Worm (Caenorhabditis elegans) whole organism, mixed stage, embryonic: ENCODE measurements around the gene nhl-1.

Experiments used
- ceh-39 ChIP-seq: fragments of 150-350 bp; optimal IDR thresholded peaks from 2 replicates; lab custom pipeline; 2014; ENCODE audit warnings: missing biosample characterization, missing genetic modification characterization
- ces-1 ChIP-seq: fragments of 150-350 bp; optimal IDR thresholded peaks from 2 replicates; lab custom pipeline; 2014; ENCODE audit warnings: missing biosample characterization, missing genetic modification reagents, missing genetic modification characterization
- lin-13 ChIP-seq: fragments of 150-350 bp; optimal IDR thresholded peaks from 2 replicates; lab custom pipeline; 2014; ENCODE audit warnings: missing biosample characterization, missing genetic modification characterization
- nhr-237 ChIP-seq: fragments of 150-350 bp; optimal IDR thresholded peaks from 2 replicates; lab custom pipeline; 2014; ENCODE audit warnings: missing biosample characterization, missing genetic modification characterization
- pha-4 ChIP-seq: fragments of 150-350 bp; optimal IDR thresholded peaks from 2 replicates; lab custom pipeline; 2018; ENCODE audit warnings: missing biosample characterization, missing genetic modification reagents, missing genetic modification characterization

DNA sequence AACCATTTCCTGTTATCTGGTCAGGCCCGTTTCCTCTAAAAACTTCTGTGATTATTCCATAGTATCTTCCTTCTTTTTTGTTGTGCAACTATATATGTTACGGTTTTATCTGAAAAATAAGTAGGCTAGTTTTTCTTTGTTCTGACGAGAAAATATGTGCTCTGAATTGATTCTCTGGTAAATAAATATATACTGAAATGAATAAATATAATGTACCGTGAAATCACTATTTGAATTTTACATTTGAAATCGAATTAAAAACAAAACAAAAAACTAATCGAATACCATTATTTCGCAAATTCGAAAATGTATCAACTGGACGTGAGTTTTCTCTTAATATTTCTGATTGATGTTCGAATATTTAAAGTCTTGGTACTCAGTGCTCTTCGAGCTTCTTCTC, 23.1 kb downstream of the nhl-1 start, which contains the start of gene ZK512.10:
- TF ChIP-seq nhr-237 (tag; lab: Kevin White, UChicago) (no peak), pha-4 (tag; lab: Kevin White, UChicago) (no peak), ceh-39 (no peak), lin-13 (no peak), ces-1 (GFP tag; lab: Kevin White, UChicago) (no peak)
